Fruit fly (Drosophila melanogaster) whole organism: ENCODE measurements around the gene CG10516.

Experiments used
- CG8478 ChIP-seq: fragments of >200 bp; optimal IDR thresholded peaks from 2 replicates; lab custom pipeline; 2018; ENCODE audit warnings: inconsistent platforms
- Dll ChIP-seq: fragments of >200 bp; optimal IDR thresholded peaks from 2 replicates; lab custom pipeline; 2017
- EcR ChIP-seq, 2 experiments: fragments of >200 bp; optimal IDR thresholded peaks; 2 replicates each; lab custom pipeline; 2017; ENCODE audit warnings: missing biosample characterization in 2 of 2, missing genetic modification characterization in 2 of 2, missing genetic modification reagents in 2 of 2
- psq ChIP-seq: fragments of >200 bp; optimal IDR thresholded peaks from 2 replicates; lab custom pipeline; 2017
- usp ChIP-seq: fragments of >200 bp; optimal IDR thresholded peaks from 2 replicates; lab custom pipeline; 2017; ENCODE audit warnings: missing biosample characterization, missing genetic modification characterization, mixed read lengths

- no peak for TF ChIP-seq CG8478 (lab: Kevin White, UChicago)
- no peak for TF ChIP-seq psq
- TF ChIP-seq usp (GFP tag; lab: Kevin White, UChicago), result no peak
- no peak for TF ChIP-seq Dll (lab: Kevin White, UChicago)
- TF ChIP-seq EcR (GFP tag; optimal IDR thresholded peaks at IDR 0.05; lab: Kevin White, UChicago), result no peak
Measured at dm6 chr3L:16004401-16005237, 36.6 kb downstream of the CG10516 start, which contains the start of the genes hzg and mRpS31.
